Worm (Caenorhabditis elegans) whole organism, L4 larva: ENCODE measurements around the gene R11F4.2.

ENCODE experiments used
- D1046.2 ChIP-seq: fragments of 200-800 bp; sonication (Bioruptor generic); IDR thresholded peaks from 2 replicates; pipeline ENCODE4 v1.3.6; 2022; ENCODE audit warnings: missing genetic modification characterization, missing compliant biosample characterization
- F26F4.8 ChIP-seq: fragments of 200-800 bp; sonication (Bioruptor generic); conservative IDR thresholded peaks from 2 replicates; pipeline ENCODE4 v1.3.6; 2022; ENCODE audit warnings: missing genetic modification characterization, missing compliant biosample characterization
- F44E2.7 ChIP-seq: fragments of 200-800 bp; sonication (Bioruptor generic); IDR thresholded peaks from 2 replicates; pipeline ENCODE4 v2.1.2; 2022; ENCODE audit warnings: missing genetic modification characterization, missing compliant biosample characterization
- Y105C5A.15 ChIP-seq: fragments of 200-800 bp; sonication (Bioruptor generic); IDR thresholded peaks from 2 replicates; pipeline ENCODE4 v1.3.6; 2022; ENCODE audit warnings: missing genetic modification characterization, missing compliant biosample characterization
- Y75B8A.6 ChIP-seq: fragments of 200-800 bp; sonication (Bioruptor generic); IDR thresholded peaks from 2 replicates; pipeline ENCODE4 v1.3.6; 2022; ENCODE audit warnings: missing genetic modification reagents, missing genetic modification characterization, missing compliant biosample characterization
- ZK546.5 ChIP-seq, 2 experiments: sonication (generic microtip); optimal IDR thresholded peaks; 2 replicates each; lab custom pipeline; 2017; ENCODE audit warnings: missing biosample characterization in 2 of 2, missing genetic modification characterization in 2 of 2
- attf-4 ChIP-seq: sonication (generic microtip); optimal IDR thresholded peaks from 3 replicates; lab custom pipeline; 2017; ENCODE audit warnings: missing biosample characterization, missing genetic modification characterization
- ceh-28 ChIP-seq: fragments of 150-350 bp; optimal IDR thresholded peaks from 2 replicates; lab custom pipeline; 2014; ENCODE audit warnings: missing biosample characterization, missing genetic modification reagents, missing genetic modification characterization
- ceh-44 ChIP-seq: fragments of 200-800 bp; sonication (Bioruptor generic); IDR thresholded peaks from 2 replicates; pipeline ENCODE4 v1.3.6; 2022; ENCODE audit warnings: missing genetic modification reagents, missing genetic modification characterization, missing compliant biosample characterization
- cey-2 ChIP-seq: sonication (generic microtip); optimal IDR thresholded peaks from 3 replicates; lab custom pipeline; 2017; ENCODE audit warnings: missing genetic modification characterization, mild to moderate bottlenecking, missing compliant biosample characterization, antibody characterized with exemption, borderline replicate concordance; ENCODE audit not compliant: insufficient read depth
- daf-16 ChIP-seq, 3 experiments: sonication (generic microtip); optimal IDR thresholded peaks; 2 replicates each; lab custom pipeline; 2016 to 2017; ENCODE audit warnings: missing genetic modification characterization in 3 of 3, missing genetic modification reagents in 3 of 3, mild to moderate bottlenecking in 2 of 3, missing compliant biosample characterization in 2 of 3, missing biosample characterization in 1 of 3, moderate library complexity in 1 of 3
- daf-8 ChIP-seq: fragments of 200-800 bp; sonication (Bioruptor generic); IDR thresholded peaks from 2 replicates; pipeline ENCODE4 v1.3.6; 2022; ENCODE audit warnings: missing genetic modification characterization, missing compliant biosample characterization
- dmd-6 ChIP-seq: fragments of 200-800 bp; sonication (Bioruptor generic); IDR thresholded peaks from 2 replicates; pipeline ENCODE4 v1.3.6; 2022; ENCODE audit warnings: missing genetic modification reagents, missing genetic modification characterization, missing compliant biosample characterization
- dve-1 ChIP-seq: sonication (generic microtip); optimal IDR thresholded peaks from 2 replicates; lab custom pipeline; 2017; ENCODE audit warnings: antibody characterized with exemption, mild to moderate bottlenecking, missing genetic modification characterization, missing compliant biosample characterization; ENCODE audit not compliant: insufficient read depth
- egl-43 ChIP-seq: fragments of 200-800 bp; sonication (Bioruptor generic); IDR thresholded peaks from 2 replicates; pipeline ENCODE4 v1.3.6; 2022; ENCODE audit warnings: missing genetic modification reagents, missing genetic modification characterization, missing compliant biosample characterization
- hlh-11 ChIP-seq: fragments of 200-800 bp; sonication (Bioruptor generic); optimal IDR thresholded peaks from 2 replicates; lab custom pipeline; 2018; ENCODE audit warnings: mild to moderate bottlenecking, missing genetic modification characterization, missing compliant biosample characterization
- hlh-30 ChIP-seq: sonication (generic microtip); optimal IDR thresholded peaks from 2 replicates; lab custom pipeline; 2017; ENCODE audit warnings: antibody characterized with exemption, mild to moderate bottlenecking, missing genetic modification characterization, missing compliant biosample characterization; ENCODE audit not compliant: insufficient read depth
- jun-1 ChIP-seq: fragments of 150-350 bp; optimal IDR thresholded peaks from 2 replicates; lab custom pipeline; 2014; ENCODE audit warnings: missing biosample characterization, missing genetic modification reagents, missing genetic modification characterization
- lim-7 ChIP-seq: fragments of 200-800 bp; sonication (Bioruptor generic); IDR thresholded peaks from 2 replicates; pipeline ENCODE4 v1.3.6; 2022; ENCODE audit warnings: missing genetic modification characterization, missing compliant biosample characterization
- lin-13 ChIP-seq: fragments of 150-350 bp; optimal IDR thresholded peaks from 2 replicates; lab custom pipeline; 2014; ENCODE audit warnings: missing biosample characterization, missing genetic modification reagents, missing genetic modification characterization
- lin-15B ChIP-seq: fragments of 150-350 bp; sonication (generic microtip); optimal IDR thresholded peaks from 3 replicates; lab custom pipeline; 2014; ENCODE audit warnings: missing biosample characterization, missing genetic modification characterization
- lin-39 ChIP-seq: fragments of 150-350 bp; optimal IDR thresholded peaks from 2 replicates; lab custom pipeline; 2014; ENCODE audit warnings: missing biosample characterization, missing genetic modification reagents, missing genetic modification characterization
- mxl-2 ChIP-seq: fragments of 200-800 bp; sonication (Bioruptor generic); conservative IDR thresholded peaks from 2 replicates; pipeline ENCODE4 v1.3.6; 2022; ENCODE audit warnings: missing genetic modification reagents, missing genetic modification characterization, missing compliant biosample characterization
- nhr-10 ChIP-seq: fragments of 150-350 bp; optimal IDR thresholded peaks from 2 replicates; lab custom pipeline; 2014; ENCODE audit warnings: missing biosample characterization, missing genetic modification characterization
- nhr-111 ChIP-seq: fragments of 200-800 bp; sonication (Bioruptor generic); optimal IDR thresholded peaks from 2 replicates; lab custom pipeline; 2018; ENCODE audit warnings: mild to moderate bottlenecking, missing genetic modification characterization, missing compliant biosample characterization
- nhr-237 ChIP-seq: sonication (generic microtip); optimal IDR thresholded peaks from 2 replicates; lab custom pipeline; 2017; ENCODE audit warnings: missing biosample characterization, missing genetic modification characterization
- nhr-25 ChIP-seq: sonication (generic microtip); optimal IDR thresholded peaks from 2 replicates; lab custom pipeline; 2017; ENCODE audit warnings: missing genetic modification characterization, mild to moderate bottlenecking, missing compliant biosample characterization, antibody characterized with exemption, moderate library complexity, borderline replicate concordance; ENCODE audit not compliant: insufficient read depth
- nhr-41 ChIP-seq: fragments of 200-800 bp; sonication (Bioruptor generic); IDR thresholded peaks from 2 replicates; pipeline ENCODE4 v1.3.6; 2022; ENCODE audit warnings: missing genetic modification reagents, missing genetic modification characterization, missing compliant biosample characterization
- nhr-48 ChIP-seq: sonication (generic microtip); optimal IDR thresholded peaks from 2 replicates; lab custom pipeline; 2016; ENCODE audit warnings: mild to moderate bottlenecking, missing genetic modification characterization, missing compliant biosample characterization
- nhr-6 ChIP-seq: fragments of 150-350 bp; optimal IDR thresholded peaks from 2 replicates; lab custom pipeline; 2014; ENCODE audit warnings: missing biosample characterization, missing genetic modification characterization
- php-3 ChIP-seq: fragments of 200-800 bp; sonication (Bioruptor generic); IDR thresholded peaks from 2 replicates; pipeline ENCODE4 v1.3.6; 2022; ENCODE audit warnings: missing genetic modification reagents, missing genetic modification characterization, missing compliant biosample characterization
- pqm-1 ChIP-seq: sonication (generic microtip); optimal IDR thresholded peaks from 2 replicates; lab custom pipeline; 2017; ENCODE audit warnings: missing biosample characterization, missing genetic modification characterization
- snpc-4 ChIP-seq: fragments of 150-350 bp; optimal IDR thresholded peaks from 2 replicates; lab custom pipeline; 2014; ENCODE audit warnings: missing biosample characterization, missing genetic modification characterization
- spr-3 ChIP-seq: fragments of 200-800 bp; sonication (Bioruptor generic); optimal IDR thresholded peaks from 2 replicates; lab custom pipeline; 2018; ENCODE audit warnings: mild to moderate bottlenecking, missing genetic modification characterization, missing compliant biosample characterization
- tra-1 ChIP-seq: fragments of 200-800 bp; sonication (Bioruptor generic); IDR thresholded peaks from 2 replicates; pipeline ENCODE4 v1.3.6; 2022; ENCODE audit warnings: missing genetic modification reagents, missing genetic modification characterization, missing compliant biosample characterization
- unc-130 ChIP-seq: sonication (generic microtip); optimal IDR thresholded peaks from 2 replicates; lab custom pipeline; 2016; ENCODE audit warnings: missing genetic modification reagents, missing genetic modification characterization, missing compliant biosample characterization
- vab-7 ChIP-seq: fragments of 200-800 bp; sonication (Bioruptor generic); IDR thresholded peaks from 2 replicates; pipeline ENCODE4 v1.3.6; 2022; ENCODE audit warnings: missing genetic modification reagents, missing genetic modification characterization, missing compliant biosample characterization
- zfp-2 ChIP-seq: sonication (generic microtip); optimal IDR thresholded peaks from 2 replicates; lab custom pipeline; 2016; ENCODE audit warnings: mild to moderate bottlenecking, missing genetic modification characterization, missing compliant biosample characterization
- zfp-3 ChIP-seq: fragments of 200-800 bp; sonication (Bioruptor generic); conservative IDR thresholded peaks from 2 replicates; pipeline ENCODE4 v1.3.6; 2022; ENCODE audit warnings: missing genetic modification reagents, missing genetic modification characterization, missing compliant biosample characterization
- zip-11 ChIP-seq: fragments of 200-800 bp; sonication (Bioruptor generic); IDR thresholded peaks from 2 replicates; pipeline ENCODE4 v1.3.6; 2022; ENCODE audit warnings: missing genetic modification characterization, missing compliant biosample characterization
- ztf-11 ChIP-seq: fragments of 150-350 bp; optimal IDR thresholded peaks from 2 replicates; lab custom pipeline; 2014; ENCODE audit warnings: missing biosample characterization, missing genetic modification characterization
- ztf-7 ChIP-seq: fragments of 150-350 bp; optimal IDR thresholded peaks from 2 replicates; lab custom pipeline; 2014; ENCODE audit warnings: missing biosample characterization, missing genetic modification characterization

R11F4.2 gene

ce11 chrII:4090790-4091189, 7.9 kb downstream of the R11F4.2 start (continued):
- peak; percentile 51; the same call in 1 of the 2 replicates for TF ChIP-seq dmd-6 (GFP tag; lab: Robert Waterston, UW)
- TF ChIP-seq dve-1 (tag; lab: Kevin White, UChicago), result peak; percentile 35
- TF ChIP-seq F44E2.7 (GFP tag; lab: Robert Waterston, UW), result no peak
- TF ChIP-seq Y105C5A.15 (GFP tag; lab: Robert Waterston, UW), result no peak
- no peak for TF ChIP-seq zfp-3 (GFP tag; lab: Robert Waterston, UW)
- no peak for TF ChIP-seq lin-13 (GFP tag; lab: Kevin White, UChicago)
- TF ChIP-seq ZK546.5 (tag; optimal IDR thresholded peaks at IDR 0.05; lab: Kevin White, UChicago), result no peak
- TF ChIP-seq nhr-25 (tag; lab: Kevin White, UChicago), result no peak
- TF ChIP-seq zip-11, result no peak
- no peak for TF ChIP-seq Y75B8A.6 (GFP tag; lab: Robert Waterston, UW)
- TF ChIP-seq ztf-7, result no peak
- no peak for TF ChIP-seq vab-7
- no peak for TF ChIP-seq php-3 (GFP tag; lab: Robert Waterston, UW)
- TF ChIP-seq daf-16 (GFP tag; optimal IDR thresholded peaks at IDR 0.05; lab: Kevin White, UChicago), result no peak
- peak; percentile 34 for TF ChIP-seq daf-16 (tag; optimal IDR thresholded peaks at IDR 0.05; lab: Kevin White, UChicago)
- no peak for TF ChIP-seq snpc-4
- TF ChIP-seq ceh-44 (GFP tag; lab: Robert Waterston, UW), result no peak
- TF ChIP-seq lim-7 (GFP tag; lab: Robert Waterston, UW), result no peak
- TF ChIP-seq daf-8, result no peak
- TF ChIP-seq cey-2 (tag; lab: Kevin White, UChicago), result no peak
- TF ChIP-seq F26F4.8 (GFP tag; lab: Robert Waterston, UW), result no peak
- TF ChIP-seq pqm-1, result no peak
- TF ChIP-seq lin-39 (tag; lab: Kevin White, UChicago), result no peak
- TF ChIP-seq hlh-11, result peak; percentile 73
- no peak for TF ChIP-seq mxl-2 (GFP tag; lab: Robert Waterston, UW)
- TF ChIP-seq zfp-2 (tag; lab: Kevin White, UChicago), result no peak
- no peak for TF ChIP-seq D1046.2 (GFP tag; lab: Robert Waterston, UW)
- no peak for TF ChIP-seq spr-3 (GFP tag; lab: Kevin White, UChicago)
- TF ChIP-seq nhr-48, result peak; percentile 56
- TF ChIP-seq nhr-10 (tag; lab: Kevin White, UChicago), result no peak
- no peak for TF ChIP-seq nhr-237 (tag; lab: Kevin White, UChicago)
- no peak for TF ChIP-seq jun-1 (tag; lab: Kevin White, UChicago)
- TF ChIP-seq ztf-11 (tag; lab: Kevin White, UChicago), result no peak
- no peak for TF ChIP-seq lin-15B (tag; lab: Kevin White, UChicago)
- no peak for TF ChIP-seq nhr-111 (GFP tag; lab: Kevin White, UChicago)
- no peak for TF ChIP-seq unc-130 (GFP tag; lab: Kevin White, UChicago)
- no peak for TF ChIP-seq ceh-28 (tag; lab: Kevin White, UChicago)
- no peak for TF ChIP-seq egl-43 (GFP tag; lab: Robert Waterston, UW)
- TF ChIP-seq nhr-41, result no peak
- TF ChIP-seq tra-1 (GFP tag; lab: Robert Waterston, UW), result 0 out of 2 replicates have a peak, but pooled peaks have one; percentile 25
- no peak for TF ChIP-seq attf-4 (tag; lab: Kevin White, UChicago)
- TF ChIP-seq hlh-30 (tag; lab: Kevin White, UChicago), result peak; percentile 82
- no peak for TF ChIP-seq nhr-6
- TF ChIP-seq, all 104 proteins: peak for 13
